Worm (Caenorhabditis elegans) whole organism, L4 larva: ENCODE results near the gene F59B10.3.
A peak's percentile ranks its signal among the peaks of the same experiment; 100 is the strongest.

ENCODE experiments used
- D1046.2 ChIP-seq: fragments of 200-800 bp; sonication (Bioruptor generic); IDR thresholded peaks from 2 replicates; pipeline ENCODE4 v1.3.6; 2022; ENCODE audit warnings: missing genetic modification characterization, missing compliant biosample characterization
- F37D6.2 ChIP-seq: sonication (generic microtip); optimal IDR thresholded peaks from 2 replicates; lab custom pipeline; 2016; ENCODE audit warnings: mild to moderate bottlenecking, missing genetic modification characterization, missing compliant biosample characterization
- T26A8.4 ChIP-seq: fragments of 200-800 bp; sonication (Bioruptor generic); IDR thresholded peaks from 2 replicates; pipeline ENCODE4 v1.3.6; 2022; ENCODE audit warnings: missing genetic modification characterization, missing compliant biosample characterization
- Y105C5A.15 ChIP-seq: fragments of 200-800 bp; sonication (Bioruptor generic); IDR thresholded peaks from 2 replicates; pipeline ENCODE4 v1.3.6; 2022; ENCODE audit warnings: missing genetic modification characterization, missing compliant biosample characterization
- Y5F2A.4 ChIP-seq: fragments of 200-800 bp; sonication (Bioruptor generic); optimal IDR thresholded peaks from 2 replicates; lab custom pipeline; 2018; ENCODE audit warnings: mild to moderate bottlenecking, missing genetic modification characterization, missing compliant biosample characterization
- ZK337.2 ChIP-seq: fragments of 200-800 bp; sonication (Bioruptor generic); IDR thresholded peaks from 2 replicates; pipeline ENCODE4 v1.3.6; 2022; ENCODE audit warnings: missing genetic modification reagents, missing genetic modification characterization, missing compliant biosample characterization
- arid-1 ChIP-seq: fragments of 200-800 bp; sonication (Bioruptor generic); conservative IDR thresholded peaks from 2 replicates; pipeline ENCODE4 v1.3.6; 2022; ENCODE audit warnings: missing genetic modification reagents, missing genetic modification characterization, missing compliant biosample characterization
- ceh-20 ChIP-seq: fragments of 200-800 bp; sonication (Bioruptor generic); IDR thresholded peaks from 2 replicates; pipeline ENCODE4 v1.3.6; 2022; ENCODE audit warnings: missing genetic modification reagents, missing genetic modification characterization, missing compliant biosample characterization
- ceh-82 ChIP-seq: sonication (generic microtip); optimal IDR thresholded peaks from 2 replicates; lab custom pipeline; 2017; ENCODE audit warnings: missing biosample characterization, missing genetic modification characterization
- cey-2 ChIP-seq: sonication (generic microtip); optimal IDR thresholded peaks from 3 replicates; lab custom pipeline; 2017; ENCODE audit warnings: missing genetic modification characterization, mild to moderate bottlenecking, missing compliant biosample characterization, antibody characterized with exemption, borderline replicate concordance; ENCODE audit not compliant: insufficient read depth
- dmd-6 ChIP-seq: fragments of 200-800 bp; sonication (Bioruptor generic); IDR thresholded peaks from 2 replicates; pipeline ENCODE4 v1.3.6; 2022; ENCODE audit warnings: missing genetic modification reagents, missing genetic modification characterization, missing compliant biosample characterization
- dpl-1 ChIP-seq: fragments of 150-350 bp; optimal IDR thresholded peaks from 2 replicates; lab custom pipeline; 2014; ENCODE audit warnings: missing biosample characterization, missing genetic modification reagents, missing genetic modification characterization
- duxl-1 ChIP-seq: sonication (generic microtip); optimal IDR thresholded peaks from 2 replicates; lab custom pipeline; 2016; ENCODE audit warnings: mild to moderate bottlenecking, missing genetic modification characterization, moderate library complexity, missing compliant biosample characterization; ENCODE audit not compliant: poor library complexity
- egl-43 ChIP-seq: fragments of 200-800 bp; sonication (Bioruptor generic); IDR thresholded peaks from 2 replicates; pipeline ENCODE4 v1.3.6; 2022; ENCODE audit warnings: missing genetic modification reagents, missing genetic modification characterization, missing compliant biosample characterization
- hif-1 ChIP-seq, 2 experiments: sonication (generic microtip); optimal IDR thresholded peaks; 2 replicates each; lab custom pipeline; 2016 to 2017; ENCODE audit warnings: missing compliant biosample characterization in 2 of 2, missing genetic modification characterization in 2 of 2, missing genetic modification reagents in 2 of 2, missing genotype in 2 of 2, mild to moderate bottlenecking in 1 of 2
- hlh-11 ChIP-seq: fragments of 200-800 bp; sonication (Bioruptor generic); optimal IDR thresholded peaks from 2 replicates; lab custom pipeline; 2018; ENCODE audit warnings: mild to moderate bottlenecking, missing genetic modification characterization, missing compliant biosample characterization
- hlh-30 ChIP-seq: sonication (generic microtip); optimal IDR thresholded peaks from 2 replicates; lab custom pipeline; 2017; ENCODE audit warnings: antibody characterized with exemption, mild to moderate bottlenecking, missing genetic modification characterization, missing compliant biosample characterization; ENCODE audit not compliant: insufficient read depth
- hmg-1.1 ChIP-seq: fragments of 200-800 bp; sonication (Bioruptor generic); IDR thresholded peaks from 2 replicates; pipeline ENCODE4 v1.3.6; 2022; ENCODE audit warnings: missing genetic modification reagents, missing genetic modification characterization, missing compliant biosample characterization
- jun-1 ChIP-seq: fragments of 150-350 bp; optimal IDR thresholded peaks from 2 replicates; lab custom pipeline; 2014; ENCODE audit warnings: missing biosample characterization, missing genetic modification reagents, missing genetic modification characterization
- lin-1 ChIP-seq: fragments of 200-800 bp; sonication (Bioruptor generic); IDR thresholded peaks from 2 replicates; pipeline ENCODE4 v1.3.6; 2022; ENCODE audit warnings: missing genetic modification reagents, missing genetic modification characterization, missing compliant biosample characterization
- lin-38 ChIP-seq: fragments of 200-800 bp; sonication (Bioruptor generic); IDR thresholded peaks from 2 replicates; pipeline ENCODE4 v1.3.6; 2022; ENCODE audit warnings: missing genetic modification reagents, missing genetic modification characterization, missing compliant biosample characterization
- lsy-2 ChIP-seq, 2 experiments: fragments of 150-350 bp in 1 of 2; sonication (generic microtip) in 1 of 2; optimal IDR thresholded peaks; 2 replicates each; lab custom pipeline; 2014 to 2017; ENCODE audit warnings: missing biosample characterization in 2 of 2, missing genetic modification characterization in 2 of 2
- madf-5 ChIP-seq, 2 experiments: fragments of 200-800 bp; sonication (Bioruptor generic); IDR thresholded peaks; 2 replicates each; pipeline ENCODE4 v1.3.6; 2022; ENCODE audit warnings: missing compliant biosample characterization in 2 of 2, missing genetic modification characterization in 2 of 2
- madf-9 ChIP-seq: fragments of 200-800 bp; sonication (Bioruptor generic); conservative IDR thresholded peaks from 2 replicates; pipeline ENCODE4 v1.3.6; 2022; ENCODE audit warnings: missing genetic modification reagents, missing genetic modification characterization, missing compliant biosample characterization
- mes-2 ChIP-seq: sonication (generic microtip); optimal IDR thresholded peaks from 2 replicates; lab custom pipeline; 2016; ENCODE audit warnings: missing genotype, mild to moderate bottlenecking, missing genetic modification characterization, missing compliant biosample characterization; ENCODE audit not compliant: poor library complexity, severe bottlenecking
- mxl-3 ChIP-seq: fragments of 200-800 bp; sonication (Bioruptor generic); optimal IDR thresholded peaks from 2 replicates; lab custom pipeline; 2018; ENCODE audit warnings: mild to moderate bottlenecking, missing genetic modification characterization, missing compliant biosample characterization
- nhr-28 ChIP-seq: fragments of 150-350 bp; optimal IDR thresholded peaks from 2 replicates; lab custom pipeline; 2014; ENCODE audit warnings: missing biosample characterization, missing genetic modification characterization
- nhr-41 ChIP-seq: fragments of 200-800 bp; sonication (Bioruptor generic); IDR thresholded peaks from 2 replicates; pipeline ENCODE4 v1.3.6; 2022; ENCODE audit warnings: missing genetic modification reagents, missing genetic modification characterization, missing compliant biosample characterization
- nhr-42 ChIP-seq: fragments of 200-800 bp; sonication (Bioruptor generic); IDR thresholded peaks from 2 replicates; pipeline ENCODE4 v1.3.6; 2022; ENCODE audit warnings: missing genetic modification characterization, missing compliant biosample characterization
- nhr-6 ChIP-seq: fragments of 150-350 bp; optimal IDR thresholded peaks from 2 replicates; lab custom pipeline; 2014; ENCODE audit warnings: missing biosample characterization, missing genetic modification characterization
- nhr-77 ChIP-seq: fragments of 150-350 bp; optimal IDR thresholded peaks from 2 replicates; lab custom pipeline; 2014; ENCODE audit warnings: missing biosample characterization, missing genetic modification characterization
- pha-4 ChIP-seq, 2 experiments: fragments of 150-350 bp in 1 of 2; fragments of 200-800 bp in 1 of 2; sonication (Bioruptor generic) in 1 of 2; IDR thresholded peaks in 1 of 2; optimal IDR thresholded peaks in 1 of 2; 2 replicates each; pipeline versions ENCODE4 v1.3.6 to Lab custom; 2014 to 2022; ENCODE audit warnings: missing genetic modification characterization in 2 of 2, missing genetic modification reagents in 2 of 2, missing biosample characterization in 1 of 2, missing compliant biosample characterization in 1 of 2
- skn-1 ChIP-seq: fragments of 150-350 bp; optimal IDR thresholded peaks from 2 replicates; lab custom pipeline; 2014; ENCODE audit warnings: missing biosample characterization, missing genetic modification characterization
- snpc-1.2 ChIP-seq: fragments of 200-800 bp; sonication (Bioruptor generic); IDR thresholded peaks from 2 replicates; pipeline ENCODE4 v1.3.6; 2022; ENCODE audit warnings: missing genetic modification reagents, missing genetic modification characterization, missing compliant biosample characterization
- snpc-4 ChIP-seq: fragments of 150-350 bp; optimal IDR thresholded peaks from 2 replicates; lab custom pipeline; 2014; ENCODE audit warnings: missing biosample characterization, missing genetic modification characterization
- tra-1 ChIP-seq: fragments of 200-800 bp; sonication (Bioruptor generic); IDR thresholded peaks from 2 replicates; pipeline ENCODE4 v1.3.6; 2022; ENCODE audit warnings: missing genetic modification reagents, missing genetic modification characterization, missing compliant biosample characterization
- unc-39 ChIP-seq: sonication (generic microtip); optimal IDR thresholded peaks from 2 replicates; lab custom pipeline; 2017; ENCODE audit warnings: missing biosample characterization, missing genetic modification characterization
- unc-62 ChIP-seq, 3 experiments: fragments of 150-350 bp in 1 of 3; sonication (generic microtip); optimal IDR thresholded peaks in 2 of 3; peaks in 1 of 3; 1 replicate in 1 of 3; 2 replicates in 2 of 3; lab custom pipeline; 2014 to 2017; ENCODE audit warnings: missing biosample characterization in 3 of 3, missing genetic modification characterization in 3 of 3, missing genetic modification reagents in 3 of 3, missing genotype in 1 of 3
- vab-7 ChIP-seq: fragments of 200-800 bp; sonication (Bioruptor generic); IDR thresholded peaks from 2 replicates; pipeline ENCODE4 v1.3.6; 2022; ENCODE audit warnings: missing genetic modification reagents, missing genetic modification characterization, missing compliant biosample characterization
- ztf-11 ChIP-seq: fragments of 150-350 bp; optimal IDR thresholded peaks from 2 replicates; lab custom pipeline; 2014; ENCODE audit warnings: missing biosample characterization, missing genetic modification characterization
- ztf-7 ChIP-seq: fragments of 150-350 bp; optimal IDR thresholded peaks from 2 replicates; lab custom pipeline; 2014; ENCODE audit warnings: missing biosample characterization, missing genetic modification characterization

F59B10.3 gene

DNA sequence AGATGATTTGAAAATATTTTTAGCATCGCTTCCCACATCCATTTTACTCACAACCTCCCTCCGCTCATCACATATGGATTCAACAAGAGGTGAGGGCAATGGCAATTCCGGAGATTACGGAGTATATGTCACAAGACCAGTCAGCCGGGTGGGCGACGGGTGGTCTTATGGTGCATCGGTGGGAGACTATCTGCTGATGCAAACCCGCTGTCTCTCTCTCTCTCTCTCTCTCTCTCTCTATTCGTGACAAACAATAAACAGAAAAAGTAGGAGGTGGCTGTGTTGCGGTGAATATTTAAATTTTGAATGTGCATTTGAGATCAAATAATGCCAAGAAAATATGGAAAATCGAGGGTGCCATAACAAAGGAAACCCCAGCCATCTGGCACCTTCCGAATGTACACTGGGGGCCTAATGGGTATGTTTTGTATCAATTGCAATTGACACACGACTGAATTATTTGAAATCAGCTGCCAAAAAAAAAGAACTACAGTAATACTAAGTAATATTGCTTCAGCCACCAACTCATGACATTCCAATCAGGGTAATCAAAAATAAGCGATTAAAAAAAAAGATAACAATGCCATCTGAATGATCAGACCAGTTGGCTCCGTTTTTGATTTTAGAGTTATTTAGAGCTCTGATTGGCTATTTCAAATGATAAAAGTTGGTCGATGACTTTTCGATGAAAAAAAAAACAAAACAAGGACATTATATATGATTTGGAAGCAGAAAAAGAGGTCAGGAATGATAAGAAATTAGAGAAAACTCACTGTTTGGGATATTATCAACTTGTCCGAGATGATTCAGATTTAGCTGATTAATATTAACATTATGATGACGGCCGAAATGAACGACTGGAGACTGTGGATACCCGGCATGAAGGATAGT, 37.7 kb downstream of the F59B10.3 start (continued):
- TF ChIP-seq hlh-11 (tag; lab: Kevin White, UChicago), result peak; percentile 49
- TF ChIP-seq D1046.2 (GFP tag; lab: Robert Waterston, UW), result no peak
- peak; percentile 50 for TF ChIP-seq nhr-28 (tag; lab: Kevin White, UChicago)
- no peak for TF ChIP-seq egl-43 (GFP tag; lab: Robert Waterston, UW)
- 0 out of 2 replicates have a peak, but pooled peaks have one; percentile 23 for TF ChIP-seq madf-9 (GFP tag; lab: Robert Waterston, UW)
- peak; percentile 58; the same call in 1 of the 2 replicates for TF ChIP-seq nhr-41
- TF ChIP-seq ceh-82 (tag; lab: Kevin White, UChicago), result no peak
- no peak for TF ChIP-seq ZK337.2 (GFP tag; lab: Robert Waterston, UW)
- TF ChIP-seq vab-7, result peak; percentile 53; the same call in 1 of the 2 replicates
- TF ChIP-seq tra-1 (GFP tag; lab: Robert Waterston, UW), result 0 out of 2 replicates have a peak, but pooled peaks have one; percentile 14
- TF ChIP-seq F37D6.2, result no peak
- no peak for TF ChIP-seq ztf-7 (tag; lab: Kevin White, UChicago)
- no peak for TF ChIP-seq pha-4 (GFP tag; IDR thresholded peaks at IDR 0.05; lab: Robert Waterston, UW)
- no peak for TF ChIP-seq pha-4 (tag; optimal IDR thresholded peaks at IDR 0.05; lab: Kevin White, UChicago)
- no peak for TF ChIP-seq ceh-20
- peak in 1 of 2 experiments; percentile 2; a peak in 1 of 4 replicates for TF ChIP-seq madf-5 (GFP tag; IDR thresholded peaks at IDR 0.05; lab: Robert Waterston, UW)
- TF ChIP-seq Y105C5A.15 (GFP tag; lab: Robert Waterston, UW), result peak; percentile 63; the same call in 1 of the 2 replicates
- TF ChIP-seq T26A8.4 (GFP tag; lab: Robert Waterston, UW), result no peak
- no peak for TF ChIP-seq lin-1 (GFP tag; lab: Robert Waterston, UW)
- TF ChIP-seq unc-39 (tag; lab: Kevin White, UChicago), result no peak
- TF ChIP-seq mes-2 (tag; lab: Kevin White, UChicago), result no peak
- TF ChIP-seq mxl-3 (GFP tag; lab: Kevin White, UChicago), result no peak
- TF ChIP-seq jun-1 (tag; lab: Kevin White, UChicago), result no peak

ce11 chrII:10548778-10549671, 38.7 kb downstream of the F59B10.3 start:
- TF ChIP-seq hlh-30 (tag; lab: Kevin White, UChicago) (peak; percentile 96), pha-4 (GFP tag; IDR thresholded peaks at IDR 0.05; lab: Robert Waterston, UW) (peak; percentile 77), pha-4 (tag; optimal IDR thresholded peaks at IDR 0.05; lab: Kevin White, UChicago) (peak; percentile 79), nhr-6 (tag; lab: Kevin White, UChicago) (peak; percentile 57), lsy-2 (tag; optimal IDR thresholded peaks at IDR 0.05; lab: Kevin White, UChicago) (peak; percentile 74 to 76), lin-38 (GFP tag; lab: Robert Waterston, UW) (peak; percentile 66), unc-62 (GFP tag; optimal IDR thresholded peaks at IDR 0.05 in 1 of 2; lab: Kevin White, UChicago) (peak in 1 of 2 experiments; percentile 99), unc-62 (tag; optimal IDR thresholded peaks at IDR 0.05; lab: Kevin White, UChicago) (no peak), snpc-4 (tag; lab: Kevin White, UChicago) (no peak), nhr-41 (0 out of 2 replicates have a peak, but pooled peaks have one; percentile 21), nhr-77 (tag; lab: Kevin White, UChicago) (peak; percentile 49), mes-2 (tag; lab: Kevin White, UChicago) (peak; percentile 78), Y5F2A.4 (GFP tag; lab: Kevin White, UChicago) (no peak), nhr-42 (GFP tag; lab: Robert Waterston, UW) (peak; percentile 74), hmg-1.1 (peak; percentile 88), dpl-1 (GFP tag; lab: Kevin White, UChicago) (peak; percentile 48), hif-1 (tag; optimal IDR thresholded peaks at IDR 0.05; lab: Kevin White, UChicago) (peak; percentile 36 to 92), ztf-11 (tag; lab: Kevin White, UChicago) (no peak), snpc-1.2 (peak; percentile 54; the same call in 1 of the 2 replicates), arid-1 (peak; percentile 67), duxl-1 (tag; lab: Kevin White, UChicago) (peak; percentile 4), unc-39 (tag; lab: Kevin White, UChicago) (no peak), skn-1 (tag; lab: Kevin White, UChicago) (no peak), mxl-3 (GFP tag; lab: Kevin White, UChicago) (peak; percentile 85), cey-2 (tag; lab: Kevin White, UChicago) (peak; percentile 69), ceh-82 (tag; lab: Kevin White, UChicago) (no peak), lin-1 (GFP tag; lab: Robert Waterston, UW) (peak; percentile 11; the same call in 1 of the 2 replicates), dmd-6 (GFP tag; lab: Robert Waterston, UW) (peak; percentile 76)
